Worm (Caenorhabditis elegans): ENCODE measurements around the gene ugt-22.
"Not testable (repeated sequence)": the region's sequence is repeated elsewhere in the genome, so short reads cannot be mapped to it uniquely, and the experiment has no call there.

The ugt-22 gene

DNA sequence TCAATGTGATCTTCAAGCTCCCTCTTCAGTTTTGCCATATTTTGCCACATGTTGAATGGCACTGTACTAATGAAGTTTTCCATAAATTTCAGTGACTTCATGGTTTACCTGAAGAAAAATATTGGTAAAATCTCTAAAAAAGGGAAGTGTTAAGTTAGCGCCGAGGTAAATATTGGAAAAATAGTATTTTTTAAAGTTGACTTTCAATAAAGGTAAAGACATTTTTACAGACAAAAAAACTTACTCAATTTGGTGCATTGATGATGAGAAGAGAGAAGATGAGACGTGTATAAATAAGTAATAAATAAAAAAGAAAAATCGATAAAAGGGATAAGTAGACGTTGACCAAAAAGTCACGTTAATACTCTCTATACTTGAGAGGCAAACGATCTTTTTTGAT, 41.2 kb upstream of the ugt-22 start, which contains the start of gene Y45F10B.9:
Gene Y45F10B.9 (minus strand): TSS at position 101 of the 400 bp plus-strand sequence.
- not testable (repeated sequence) for TF ChIP-seq ceh-82, tbx-2, nhr-77 (tag; optimal IDR thresholded peaks at IDR 0.05)

DNA sequence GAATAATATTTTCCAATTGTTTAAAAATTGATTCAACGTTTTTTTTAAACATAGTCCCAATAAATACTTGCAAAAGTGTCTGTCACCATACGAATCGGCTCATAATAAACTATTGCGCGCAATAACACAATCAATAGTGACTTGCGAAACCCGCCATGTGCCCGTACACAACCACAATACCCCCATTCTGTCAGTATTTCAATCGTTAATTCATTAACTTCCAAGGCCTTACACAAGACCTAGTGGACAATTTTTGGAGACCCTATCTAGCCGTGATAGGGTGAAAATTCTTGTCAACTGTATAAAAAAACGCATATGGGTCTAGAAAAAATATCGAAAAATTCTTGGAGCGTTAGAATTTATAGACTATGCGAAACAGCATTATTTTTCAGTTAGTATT, 38.4 kb upstream of the ugt-22 start:
- TF ChIP-seq ceh-28 (tag; optimal IDR thresholded peaks at IDR 0.05) (no peak), skn-1 (tag; optimal IDR thresholded peaks at IDR 0.05) (no peak), snpc-4 (tag; optimal IDR thresholded peaks at IDR 0.05) (peak; percentile 70), nhr-28 (tag; optimal IDR thresholded peaks at IDR 0.05) (no peak), unc-39 (tag; optimal IDR thresholded peaks at IDR 0.05) (no peak), nfya-1 (tag; optimal IDR thresholded peaks at IDR 0.05; ENCODE audit: insufficient read depth) (no peak), ceh-82 (tag; optimal IDR thresholded peaks at IDR 0.05) (no peak)

DNA sequence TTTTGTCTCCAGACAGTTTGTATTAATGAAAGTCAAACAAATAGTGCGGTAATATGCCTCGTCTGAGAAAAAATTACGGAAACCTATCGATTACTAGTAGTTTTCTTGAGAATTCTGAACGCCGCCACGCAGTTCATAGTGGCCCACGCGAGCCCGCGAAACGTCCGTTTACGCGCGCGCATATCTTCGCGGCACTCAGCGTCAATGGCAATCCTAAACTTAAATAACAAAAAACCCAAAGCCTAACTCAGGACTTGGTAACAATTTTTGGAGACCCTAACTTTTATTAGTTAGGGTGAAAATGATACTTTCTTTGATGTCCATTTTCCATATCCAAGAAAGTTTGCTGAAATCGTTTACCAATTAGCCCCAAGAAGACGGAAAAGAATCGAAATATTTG, 37.6 kb upstream of the ugt-22 start:
- TF ChIP-seq lin-39 (tag; optimal IDR thresholded peaks at IDR 0.05): no peak
- TF ChIP-seq egl-5 (tag; optimal IDR thresholded peaks at IDR 0.05): no peak
- no peak for TF ChIP-seq ceh-16 (tag; optimal IDR thresholded peaks at IDR 0.05)
- peak; percentile 40 for TF ChIP-seq snpc-4 (tag; optimal IDR thresholded peaks at IDR 0.05)
- no peak for TF ChIP-seq egl-27 (tag; optimal IDR thresholded peaks at IDR 0.05)
- no peak for TF ChIP-seq nhr-25 (tag; optimal IDR thresholded peaks at IDR 0.05)

DNA sequence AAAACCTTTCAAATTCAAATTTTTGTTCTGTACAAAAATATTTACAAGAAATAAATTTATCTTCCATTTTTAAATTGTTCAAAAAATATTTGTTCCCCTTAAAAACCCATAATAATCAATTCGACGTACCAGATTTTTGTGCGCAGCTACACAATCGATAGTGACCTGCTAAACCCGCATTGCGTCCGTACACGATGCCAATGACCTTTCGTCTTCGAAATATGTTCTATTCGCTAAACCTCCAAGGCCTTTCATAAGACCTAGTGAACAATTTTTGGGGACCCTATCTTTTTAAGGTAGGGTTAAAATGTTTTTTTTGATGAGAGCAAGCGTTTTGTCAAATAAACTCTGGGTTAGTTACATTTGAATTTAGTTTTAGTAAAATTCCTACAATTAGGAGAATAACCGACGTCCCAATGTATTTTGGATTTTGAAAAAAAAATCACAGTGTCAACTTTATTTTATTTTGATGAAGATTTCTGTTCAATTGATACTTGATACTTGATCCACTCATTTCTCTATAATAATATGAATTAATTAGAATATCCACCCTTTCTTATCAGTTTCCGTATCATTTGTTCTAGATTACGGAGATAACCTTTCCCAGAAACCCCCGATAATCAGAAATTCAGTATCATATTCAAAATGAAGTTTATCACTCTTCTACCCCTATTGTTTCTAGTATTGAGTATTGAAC, 36.9 kb upstream of the ugt-22 start, which contains the start of gene Y45F10B.59:
Gene Y45F10B.59 (plus strand): TSS at position 647 of the 697 bp plus-strand sequence.
- TF ChIP-seq mdl-1 (tag; optimal IDR thresholded peaks at IDR 0.05) (no peak), snpc-4 (tag; optimal IDR thresholded peaks at IDR 0.05) (peak; percentile 6)

DNA sequence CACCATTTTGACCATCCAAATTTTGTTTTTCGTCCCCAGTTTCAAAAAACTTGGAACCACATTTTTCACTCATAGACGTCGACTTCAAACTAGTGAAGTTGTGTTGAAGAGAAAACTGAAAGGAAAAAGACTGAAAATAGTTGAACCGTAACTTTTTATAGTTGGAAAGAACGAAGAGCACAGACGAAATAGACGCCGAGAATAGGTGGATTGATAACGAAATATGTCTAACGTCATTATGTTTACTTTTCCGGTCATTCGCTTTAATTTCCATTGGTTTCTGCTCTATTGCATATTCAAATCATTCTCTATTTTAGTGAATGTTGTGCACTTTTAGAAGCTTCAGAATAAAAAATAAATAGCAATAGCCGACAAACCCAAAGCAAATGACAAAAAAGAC, 29.3 kb upstream of the ugt-22 start, which contains the start of gene C08F11.13:
Gene C08F11.13 (minus strand): TSS at position 138 of the 400 bp plus-strand sequence.
- TF ChIP-seq elt-2 (tag; optimal IDR thresholded peaks at IDR 0.05) (peak; percentile 69), jun-1 (tag; optimal IDR thresholded peaks at IDR 0.05) (peak; percentile 0), pha-4 (tag; optimal IDR thresholded peaks at IDR 0.05) (peak; percentile 60), nhr-28 (tag; optimal IDR thresholded peaks at IDR 0.05) (no peak), pqm-1 (tag; optimal IDR thresholded peaks at IDR 0.05) (peak; percentile 82), nhr-12 (tag; optimal IDR thresholded peaks at IDR 0.05) (no peak), nhr-67 (tag; optimal IDR thresholded peaks at IDR 0.05) (no peak), lin-15B (tag; optimal IDR thresholded peaks at IDR 0.05) (no peak), nhr-76 (tag; optimal IDR thresholded peaks at IDR 0.05) (no peak), snpc-4 (tag; optimal IDR thresholded peaks at IDR 0.05) (no peak), hmg-11 (tag; optimal IDR thresholded peaks at IDR 0.05) (no peak), ama-1 (optimal IDR thresholded peaks at IDR 0.05) (no peak), elt-1 (tag; optimal IDR thresholded peaks at IDR 0.05) (no peak), R02D3.7 (tag; optimal IDR thresholded peaks at IDR 0.05) (no peak)

DNA sequence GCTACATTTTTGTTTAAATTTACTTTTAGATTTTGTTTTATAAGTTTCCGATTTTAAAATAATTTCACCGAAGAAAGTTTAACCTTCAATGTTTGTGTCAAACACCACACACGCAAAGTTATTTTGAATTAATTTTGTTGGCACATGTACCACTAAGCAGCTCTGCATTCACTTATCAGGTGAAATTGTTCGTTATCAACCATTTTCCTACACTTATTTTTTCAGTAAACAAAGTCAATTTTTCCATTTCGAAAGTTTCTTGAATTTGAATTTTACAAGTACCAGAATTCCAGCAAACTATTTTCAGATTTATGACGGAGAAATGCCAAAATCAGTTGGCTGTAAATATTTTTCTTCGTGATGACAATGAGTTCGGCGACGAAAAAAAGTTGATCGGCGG, 19.9 kb upstream of the ugt-22 start, which contains the start of gene C08F11.3:
Gene C08F11.3 (plus strand): TSS at position 301 of the 400 bp plus-strand sequence.
- TF ChIP-seq ceh-82 (tag; optimal IDR thresholded peaks at IDR 0.05) (no peak), elt-2 (tag; optimal IDR thresholded peaks at IDR 0.05) (peak; percentile 15), pha-4 (tag; optimal IDR thresholded peaks at IDR 0.05) (peak; percentile 19), pqm-1 (tag; optimal IDR thresholded peaks at IDR 0.05) (no peak), skn-1 (tag; optimal IDR thresholded peaks at IDR 0.05) (no peak)

DNA sequence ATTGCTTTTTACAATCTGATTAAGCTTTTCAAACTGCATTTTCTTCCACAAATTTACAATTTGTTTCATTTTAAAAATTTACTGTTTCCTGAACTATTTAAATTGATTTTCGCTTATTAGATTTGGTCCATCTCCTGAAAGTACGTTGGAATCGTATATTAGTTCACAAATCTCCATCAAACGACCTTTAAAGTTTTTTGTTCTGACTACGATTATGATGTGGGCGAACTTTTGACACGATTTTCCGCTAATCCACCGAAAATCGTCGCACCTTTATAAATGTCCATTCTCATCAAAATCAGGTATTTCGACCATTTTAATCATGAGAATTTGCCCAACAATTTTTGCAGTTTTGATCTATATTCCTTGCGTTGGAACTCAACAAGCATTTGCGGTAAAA, 15.5 kb upstream of the ugt-22 start, which contains the start of gene C08F11.1:
Gene C08F11.1 (plus strand): TSS at position 301 of the 400 bp plus-strand sequence.
- TF ChIP-seq ztf-11 (tag; optimal IDR thresholded peaks at IDR 0.05) (no peak), ama-1 (optimal IDR thresholded peaks at IDR 0.05) (no peak), hmg-11 (tag; optimal IDR thresholded peaks at IDR 0.05) (no peak), elt-1 (tag; optimal IDR thresholded peaks at IDR 0.05) (no peak), nhr-77 (tag; optimal IDR thresholded peaks at IDR 0.05) (no peak), jun-1 (tag; optimal IDR thresholded peaks at IDR 0.05) (no peak), nhr-237 (tag; optimal IDR thresholded peaks at IDR 0.05) (no peak), zag-1 (tag; optimal IDR thresholded peaks at IDR 0.05) (no peak), lin-15B (tag; optimal IDR thresholded peaks at IDR 0.05) (no peak), nhr-25 (tag; optimal IDR thresholded peaks at IDR 0.05) (no peak)
